Fruit fly (Drosophila melanogaster): ENCODE data around the gene Hip1.

dm6 chr3L:12772740-12773686 is at the start of gene Hip1:
- no peak for TF ChIP-seq psq (optimal IDR thresholded peaks at IDR 0.05)
- TF ChIP-seq Myc (optimal IDR thresholded peaks at IDR 0.05): no peak

All from Kc167 (cell line).